Fruit fly (Drosophila melanogaster): ENCODE data around the gene onecut.
A peak's percentile ranks its signal among the peaks of the same experiment; 100 is the strongest.

onecut gene

dm6 chr4:557879-558202 lies 49.6 kb downstream of the onecut start, which contains the start of gene Pur-alpha (continued):
- TF ChIP-seq fd85E (GFP tag; optimal IDR thresholded peaks at IDR 0.05) (no peak), CG4318 (GFP tag; optimal IDR thresholded peaks at IDR 0.05) (no peak), CG8119 (GFP tag; IDR thresholded peaks at IDR 0.05) (no peak), net (GFP tag; optimal IDR thresholded peaks at IDR 0.05) (no peak), ss (GFP tag; optimal IDR thresholded peaks at IDR 0.05) (no peak), Eip93F (GFP tag; optimal IDR thresholded peaks at IDR 0.05) (no peak), esn (GFP tag; optimal IDR thresholded peaks at IDR 0.05) (no peak), CG9139 (GFP tag; optimal IDR thresholded peaks at IDR 0.05) (no peak), Eip78C (GFP tag) (no peak), Sox14 (GFP tag; optimal IDR thresholded peaks at IDR 0.05) (no peak), OdsH (GFP tag; optimal IDR thresholded peaks at IDR 0.05) (no peak), CG6854 (GFP tag; optimal IDR thresholded peaks at IDR 0.05) (no peak), CG3032 (tag; optimal IDR thresholded peaks at IDR 0.05) (peak; percentile 11), CG7368 (GFP tag; optimal IDR thresholded peaks at IDR 0.05) (no peak), achi (GFP tag; optimal IDR thresholded peaks at IDR 0.05) (no peak), CG8319 (GFP tag; optimal IDR thresholded peaks at IDR 0.05) (no peak), fkh (GFP tag; optimal IDR thresholded peaks at IDR 0.05) (peak; percentile 68), Hr4 (GFP tag; optimal IDR thresholded peaks at IDR 0.05) (no peak), Ets21C (GFP tag; optimal IDR thresholded peaks at IDR 0.05) (no peak), lz (GFP tag; optimal IDR thresholded peaks at IDR 0.05) (no peak), CG3919 (GFP tag; optimal IDR thresholded peaks at IDR 0.05) (no peak), CG6163 (GFP tag; IDR thresholded peaks at IDR 0.05) (no peak), eg (GFP tag; IDR thresholded peaks at IDR 0.05) (no peak), topi (GFP tag; optimal IDR thresholded peaks at IDR 0.05) (no peak), CG1621 (tag; optimal IDR thresholded peaks at IDR 0.05) (no peak), CG11762 (GFP tag; optimal IDR thresholded peaks at IDR 0.05; ENCODE audit: insufficient read depth) (no peak)

DNA sequence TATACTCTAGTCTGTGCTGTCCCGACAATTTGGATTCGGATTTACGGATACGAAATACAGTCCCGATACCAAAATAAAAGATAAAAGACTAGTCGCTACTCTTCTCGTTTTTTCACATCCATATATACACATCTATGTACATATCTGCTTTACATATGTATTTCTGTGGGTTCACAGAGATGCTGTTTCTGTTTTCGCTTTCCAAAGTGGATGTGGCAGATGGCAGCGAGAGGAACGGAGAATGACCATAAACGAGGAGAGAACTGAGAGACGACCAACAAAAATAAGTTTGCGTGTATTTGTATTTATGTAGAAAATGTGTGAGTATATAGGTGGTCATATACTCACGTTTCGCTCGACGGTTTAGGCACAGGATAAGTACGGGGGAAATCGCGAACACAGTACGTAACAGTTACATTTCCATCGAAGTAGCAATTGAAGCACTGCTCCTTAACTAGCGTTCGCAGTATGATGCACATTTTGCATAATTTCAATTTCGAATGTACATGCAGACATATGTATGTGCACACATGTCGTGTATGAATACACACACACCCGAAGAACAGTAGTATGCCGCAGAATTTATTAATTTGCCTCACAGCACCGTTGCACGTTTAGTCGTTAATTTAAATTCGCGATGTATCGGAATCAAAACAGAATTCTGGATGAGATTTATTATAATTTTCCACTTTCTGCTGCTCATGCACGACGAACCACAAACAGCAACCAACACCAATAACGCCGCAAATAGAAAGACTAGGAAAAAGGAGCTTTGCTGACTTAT lies 50.2 kb downstream of the onecut start, which contains the start of gene Tdg:
TSS of gene Tdg (minus strand) at position 760 of the 784 bp plus-strand sequence.
- peak; percentile 74 for TF ChIP-seq Blimp-1 (GFP tag; optimal IDR thresholded peaks at IDR 0.05)
- no peak for TF ChIP-seq cyc (GFP tag; optimal IDR thresholded peaks at IDR 0.05)
- TF ChIP-seq Eip78C (GFP tag), result peak; percentile 75
- TF ChIP-seq dsx (GFP tag; optimal IDR thresholded peaks at IDR 0.05; ENCODE audit: poor library complexity, severe bottlenecking), result peak; percentile 18
- TF ChIP-seq svp (GFP tag), result no peak
- TF ChIP-seq fkh (GFP tag; optimal IDR thresholded peaks at IDR 0.05), result no peak
- no peak for TF ChIP-seq achi (GFP tag; optimal IDR thresholded peaks at IDR 0.05)
- no peak for TF ChIP-seq Ets21C (GFP tag; optimal IDR thresholded peaks at IDR 0.05)
- peak; percentile 10 for TF ChIP-seq Met (GFP tag; optimal IDR thresholded peaks at IDR 0.05)

DNA sequence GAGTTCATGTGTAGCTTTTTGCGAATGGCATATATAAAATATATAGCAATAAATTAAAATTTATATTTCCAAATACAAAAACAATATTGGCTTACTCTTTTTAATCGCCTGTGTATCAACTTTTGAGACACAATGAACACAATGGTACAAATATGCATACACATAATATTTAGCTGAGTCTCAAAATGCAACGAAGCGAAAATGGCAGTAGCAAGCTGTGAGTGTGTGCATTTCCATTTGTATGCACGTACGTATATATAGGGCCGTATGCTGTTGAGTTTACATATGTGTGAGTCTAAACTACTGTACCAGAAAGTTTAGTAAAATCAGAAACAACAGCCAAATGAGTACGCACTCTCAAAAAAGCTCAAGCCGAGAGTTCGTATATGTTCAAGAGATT lies 52.7 kb downstream of the onecut start:
- no peak for TF ChIP-seq Sox15 (GFP tag; optimal IDR thresholded peaks at IDR 0.05)
